Worm (Caenorhabditis elegans) whole organism, young adult: Measurements from ENCODE around the gene sec-15.

Experiments
- B0019.2 ChIP-seq: fragments of 200-800 bp; sonication (Bioruptor generic); conservative IDR thresholded peaks from 2 replicates; pipeline ENCODE4 v1.3.6; 2022; ENCODE audit warnings: missing genetic modification reagents, missing genetic modification characterization, missing compliant biosample characterization
- B0261.1 ChIP-seq: sonication (generic microtip); optimal IDR thresholded peaks from 2 replicates; lab custom pipeline; 2016; ENCODE audit warnings: mild to moderate bottlenecking, missing genetic modification characterization, moderate library complexity, missing compliant biosample characterization
- B0336.3 ChIP-seq: fragments of 200-800 bp; sonication (Bioruptor generic); IDR thresholded peaks from 2 replicates; pipeline ENCODE4 v1.3.6; 2022; ENCODE audit warnings: missing genetic modification characterization, missing compliant biosample characterization
- F10E7.11 ChIP-seq: sonication (generic microtip); optimal IDR thresholded peaks from 2 replicates; lab custom pipeline; 2017; ENCODE audit warnings: mild to moderate bottlenecking, missing genetic modification characterization, moderate library complexity, missing compliant biosample characterization
- K12H6.12 ChIP-seq: fragments of 200-800 bp; sonication (Bioruptor generic); optimal IDR thresholded peaks from 2 replicates; lab custom pipeline; 2018; ENCODE audit warnings: mild to moderate bottlenecking, missing genetic modification characterization, missing compliant biosample characterization
- Y53F4B.3 ChIP-seq: fragments of 200-800 bp; sonication (Bioruptor generic); IDR thresholded peaks from 2 replicates; pipeline ENCODE4 v1.3.6; 2022; ENCODE audit warnings: missing genetic modification reagents, missing genetic modification characterization, missing compliant biosample characterization
- Y53G8AR.9 ChIP-seq: fragments of 200-800 bp; sonication (Bioruptor generic); conservative IDR thresholded peaks from 2 replicates; pipeline ENCODE4 v1.3.6; 2022; ENCODE audit warnings: missing genetic modification reagents, missing genetic modification characterization, missing compliant biosample characterization
- Y56A3A.18 ChIP-seq: fragments of 200-800 bp; sonication (Bioruptor generic); IDR thresholded peaks from 2 replicates; pipeline ENCODE4 v1.3.6; 2022; ENCODE audit warnings: missing genetic modification reagents, missing genetic modification characterization, missing compliant biosample characterization
- Y79H2A.3 ChIP-seq: fragments of 200-800 bp; sonication (Bioruptor generic); conservative IDR thresholded peaks from 2 replicates; pipeline ENCODE4 v1.3.6; 2022; ENCODE audit warnings: missing genetic modification reagents, missing genetic modification characterization, missing compliant biosample characterization
- ama-1 ChIP-seq, 3 experiments: fragments of 150-350 bp in 1 of 3; sonication (generic microtip) in 2 of 3; optimal IDR thresholded peaks; 2 replicates each; lab custom pipeline; 2014 to 2018; ENCODE audit warnings: missing biosample characterization in 2 of 3, missing genetic modification characterization in 2 of 3, missing genetic modification reagents in 2 of 3
- bed-1 ChIP-seq: fragments of 200-800 bp; sonication (Bioruptor generic); IDR thresholded peaks from 2 replicates; pipeline ENCODE4 v1.3.6; 2022; ENCODE audit warnings: missing genetic modification reagents, missing genetic modification characterization, missing compliant biosample characterization
- cebp-1 ChIP-seq, 2 experiments: fragments of 200-800 bp in 1 of 2; sonication (Bioruptor generic) in 1 of 2; sonication (generic microtip) in 1 of 2; IDR thresholded peaks in 1 of 2; optimal IDR thresholded peaks in 1 of 2; 2 replicates each; pipeline versions ENCODE4 v1.3.6 to Lab custom; 2017 to 2022; ENCODE audit warnings: missing compliant biosample characterization in 2 of 2, missing genetic modification characterization in 2 of 2, mild to moderate bottlenecking in 1 of 2, missing genetic modification reagents in 1 of 2, moderate library complexity in 1 of 2
- cebp-2 ChIP-seq: fragments of 200-800 bp; sonication (Bioruptor generic); IDR thresholded peaks from 2 replicates; pipeline ENCODE4 v1.3.6; 2022; ENCODE audit warnings: missing genetic modification characterization, missing compliant biosample characterization
- ceh-27 ChIP-seq: fragments of 200-800 bp; sonication (Bioruptor generic); optimal IDR thresholded peaks from 2 replicates; lab custom pipeline; 2018; ENCODE audit warnings: mild to moderate bottlenecking, missing genetic modification characterization, moderate library complexity, missing compliant biosample characterization
- ceh-40 ChIP-seq: fragments of 200-800 bp; sonication (Bioruptor generic); IDR thresholded peaks from 2 replicates; pipeline ENCODE4 v1.3.6; 2022; ENCODE audit warnings: missing genetic modification characterization, missing compliant biosample characterization
- chd-7 ChIP-seq: sonication (generic microtip); optimal IDR thresholded peaks from 2 replicates; lab custom pipeline; 2016; ENCODE audit warnings: mild to moderate bottlenecking, missing genetic modification characterization, moderate library complexity, missing compliant biosample characterization
- die-1 ChIP-seq: sonication (generic microtip); optimal IDR thresholded peaks from 2 replicates; lab custom pipeline; 2016; ENCODE audit warnings: missing genotype, mild to moderate bottlenecking, missing genetic modification characterization, missing compliant biosample characterization
- dox-1 ChIP-seq: fragments of 200-800 bp; sonication (Bioruptor generic); IDR thresholded peaks from 2 replicates; pipeline ENCODE4 v1.3.6; 2022; ENCODE audit warnings: missing genetic modification reagents, missing genetic modification characterization, missing compliant biosample characterization
- efl-1 ChIP-seq: fragments of 150-350 bp; optimal IDR thresholded peaks from 2 replicates; lab custom pipeline; 2014; ENCODE audit warnings: missing biosample characterization, missing genetic modification reagents, missing genetic modification characterization
- ekl-4 ChIP-seq: fragments of 200-800 bp; sonication (Bioruptor generic); IDR thresholded peaks from 2 replicates; pipeline ENCODE4 v1.3.6; 2022; ENCODE audit warnings: missing genetic modification reagents, missing genetic modification characterization, missing compliant biosample characterization
- gei-17 ChIP-seq: fragments of 200-800 bp; sonication (Bioruptor generic); optimal IDR thresholded peaks from 2 replicates; lab custom pipeline; 2018; ENCODE audit warnings: mild to moderate bottlenecking, missing genetic modification characterization, missing compliant biosample characterization
- him-1 ChIP-seq: sonication (generic microtip); optimal IDR thresholded peaks from 2 replicates; lab custom pipeline; 2016; ENCODE audit warnings: missing genotype, missing genetic modification reagents, missing genetic modification characterization, missing compliant biosample characterization
- hmg-1.2 ChIP-seq: fragments of 200-800 bp; sonication (Bioruptor generic); IDR thresholded peaks from 2 replicates; pipeline ENCODE4 v1.3.6; 2022; ENCODE audit warnings: missing genetic modification reagents, missing genetic modification characterization, missing compliant biosample characterization
- lin-26 ChIP-seq: fragments of 200-800 bp; sonication (Bioruptor generic); IDR thresholded peaks from 2 replicates; pipeline ENCODE4 v1.3.6; 2022; ENCODE audit warnings: missing genetic modification reagents, missing genetic modification characterization, missing compliant biosample characterization
- lin-54 ChIP-seq: fragments of 200-800 bp; sonication (Bioruptor generic); optimal IDR thresholded peaks from 2 replicates; lab custom pipeline; 2018; ENCODE audit warnings: mild to moderate bottlenecking, missing genetic modification characterization, missing compliant biosample characterization
- madf-3 ChIP-seq: fragments of 200-800 bp; sonication (Bioruptor generic); IDR thresholded peaks from 2 replicates; pipeline ENCODE4 v1.3.6; 2022; ENCODE audit warnings: missing genetic modification reagents, missing genetic modification characterization, missing compliant biosample characterization
- madf-8 ChIP-seq: fragments of 200-800 bp; sonication (Bioruptor generic); conservative IDR thresholded peaks from 2 replicates; pipeline ENCODE4 v1.3.6; 2022; ENCODE audit warnings: missing genetic modification reagents, missing genetic modification characterization, missing compliant biosample characterization
- mcd-1 ChIP-seq: fragments of 200-800 bp; sonication (Bioruptor generic); IDR thresholded peaks from 2 replicates; pipeline ENCODE4 v1.3.6; 2022; ENCODE audit warnings: missing genetic modification reagents, missing genetic modification characterization, missing compliant biosample characterization
- mel-28 ChIP-seq: sonication (generic microtip); optimal IDR thresholded peaks from 2 replicates; lab custom pipeline; 2016; ENCODE audit warnings: borderline replicate concordance, mild to moderate bottlenecking, missing genetic modification characterization, missing compliant biosample characterization
- nhr-120 ChIP-seq: fragments of 200-800 bp; sonication (Bioruptor generic); IDR thresholded peaks from 2 replicates; pipeline ENCODE4 v1.3.6; 2022; ENCODE audit warnings: missing genetic modification characterization, missing compliant biosample characterization
- nhr-90 ChIP-seq: sonication (generic microtip); optimal IDR thresholded peaks from 2 replicates; lab custom pipeline; 2016; ENCODE audit warnings: missing genotype, mild to moderate bottlenecking, missing genetic modification characterization, missing compliant biosample characterization
- pbrm-1 ChIP-seq: fragments of 200-800 bp; sonication (Bioruptor generic); IDR thresholded peaks from 2 replicates; pipeline ENCODE4 v1.3.6; 2022; ENCODE audit warnings: missing genetic modification reagents, missing genetic modification characterization, missing compliant biosample characterization
- pha-4 ChIP-seq: fragments of 150-350 bp; sonication (generic microtip); optimal IDR thresholded peaks from 2 replicates; lab custom pipeline; 2014; ENCODE audit warnings: missing biosample characterization, missing genetic modification reagents, missing genetic modification characterization
- rec-8 ChIP-seq, 2 experiments: sonication (generic microtip); optimal IDR thresholded peaks; 2 replicates each; lab custom pipeline; 2016; ENCODE audit warnings: mild to moderate bottlenecking in 2 of 2, missing genetic modification characterization in 2 of 2, missing genetic modification reagents in 2 of 2, missing genotype in 2 of 2, missing biosample characterization in 1 of 2, missing compliant biosample characterization in 1 of 2, moderate library complexity in 1 of 2
- repo-1 ChIP-seq: sonication (generic microtip); optimal IDR thresholded peaks from 2 replicates; lab custom pipeline; 2017; ENCODE audit warnings: mild to moderate bottlenecking, missing genetic modification characterization, missing compliant biosample characterization
- rpc-1 ChIP-seq, 2 experiments: fragments of 150-350 bp in 1 of 2; sonication (generic microtip) in 1 of 2; optimal IDR thresholded peaks; 2 replicates each; lab custom pipeline; 2014 to 2018; ENCODE audit warnings: missing biosample characterization in 1 of 2, missing genetic modification characterization in 1 of 2, missing genetic modification reagents in 1 of 2, missing genotype in 1 of 2
- sdz-38 ChIP-seq: sonication (generic microtip); optimal IDR thresholded peaks from 2 replicates; lab custom pipeline; 2016; ENCODE audit warnings: missing genotype, missing genetic modification characterization, missing compliant biosample characterization
- snpc-1.1 ChIP-seq: sonication (generic microtip); optimal IDR thresholded peaks from 2 replicates; lab custom pipeline; 2017; ENCODE audit warnings: missing genetic modification characterization, mild to moderate bottlenecking, missing compliant biosample characterization, antibody characterized with exemption, moderate library complexity, missing genotype, missing genetic modification reagents; ENCODE audit not compliant: insufficient read depth
- snpc-4 ChIP-seq, 5 experiments: fragments of 150-350 bp in 1 of 5; sonication (generic microtip) in 4 of 5; optimal IDR thresholded peaks; 2 replicates each; lab custom pipeline; 2014 to 2018; ENCODE audit warnings: missing genetic modification characterization in 5 of 5, missing biosample characterization in 3 of 5, antibody characterized with exemption in 2 of 5, mild to moderate bottlenecking in 2 of 5, missing compliant biosample characterization in 2 of 5, missing genotype in 2 of 5, moderate library complexity in 2 of 5, missing genetic modification reagents in 1 of 5
- tbp1 ChIP-seq: fragments of 200-800 bp; sonication (Bioruptor generic); optimal IDR thresholded peaks from 2 replicates; lab custom pipeline; 2018; ENCODE audit warnings: mild to moderate bottlenecking, missing genetic modification characterization, missing compliant biosample characterization
- tbx-9 ChIP-seq: sonication (generic microtip); optimal IDR thresholded peaks from 2 replicates; lab custom pipeline; 2016; ENCODE audit warnings: borderline replicate concordance, missing genetic modification characterization, inconsistent platforms, missing compliant biosample characterization
- unc-130 ChIP-seq: sonication (generic microtip); optimal IDR thresholded peaks from 2 replicates; lab custom pipeline; 2016; ENCODE audit warnings: missing genetic modification reagents, missing genetic modification characterization, missing compliant biosample characterization
- ztf-18 ChIP-seq: sonication (generic microtip); optimal IDR thresholded peaks from 2 replicates; lab custom pipeline; 2016; ENCODE audit warnings: missing genotype, mild to moderate bottlenecking, missing genetic modification characterization, missing compliant biosample characterization

sec-15 gene

DNA sequence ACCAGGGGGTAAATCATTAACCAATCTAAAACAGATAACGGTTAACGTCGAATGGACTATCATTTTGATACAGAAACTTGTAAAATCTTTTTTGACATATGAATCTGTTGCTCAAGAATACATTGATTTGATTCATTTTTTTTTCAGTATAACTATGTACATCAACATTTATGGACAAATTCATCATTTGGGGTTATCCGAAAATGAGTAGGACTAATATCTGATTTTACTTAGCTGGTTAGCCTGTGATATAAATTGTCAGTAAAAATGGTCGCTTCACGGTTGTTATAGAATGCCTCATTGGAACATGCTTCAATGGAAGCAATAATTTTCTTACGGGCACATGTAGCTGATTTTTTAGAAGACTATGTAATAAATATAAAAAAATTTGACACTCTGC is 37.9 kb downstream of the sec-15 start:
- TF ChIP-seq sdz-38 (no peak), cebp-1 (GFP tag; IDR thresholded peaks at IDR 0.05; lab: Robert Waterston, UW) (no peak), cebp-1 (tag; optimal IDR thresholded peaks at IDR 0.05; lab: Kevin White, UChicago) (no peak), pbrm-1 (GFP tag; lab: Robert Waterston, UW) (no peak), pha-4 (tag; lab: Kevin White, UChicago) (no peak), ceh-40 (GFP tag; lab: Robert Waterston, UW) (no peak), dox-1 (GFP tag; lab: Robert Waterston, UW) (no peak), F10E7.11 (tag; lab: Kevin White, UChicago) (no peak), bed-1 (no peak)

DNA sequence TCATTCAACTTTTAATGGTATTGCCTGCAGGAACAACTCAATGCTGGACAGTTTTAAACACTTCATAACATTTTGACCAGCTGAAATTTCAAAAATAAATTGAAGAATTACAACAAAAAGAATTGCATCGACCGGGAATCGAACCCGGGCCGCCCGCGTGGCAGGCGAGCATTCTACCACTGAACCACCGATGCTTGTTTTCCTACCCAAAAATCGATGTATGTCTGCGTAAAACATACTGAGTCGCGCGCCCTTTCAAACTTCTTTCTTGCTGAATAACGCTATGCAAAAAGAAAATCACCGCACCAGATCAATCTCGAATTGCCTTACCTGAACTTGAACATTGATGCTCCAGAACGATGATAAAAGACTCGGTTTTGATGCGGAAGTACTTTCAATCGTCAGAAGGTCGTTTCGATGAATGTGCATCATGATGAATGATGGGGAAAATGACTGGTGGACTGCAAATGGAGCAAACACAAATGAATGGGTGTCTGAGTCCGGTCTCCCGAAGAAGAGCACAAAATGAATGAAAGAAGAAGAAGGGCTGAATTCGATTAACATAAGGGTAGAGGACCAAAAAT is 38.7 kb downstream of the sec-15 start, which contains the start of gene R04E5.7:
Gene R04E5.7 (minus strand): TSS at position 564 of the 584 bp plus-strand sequence.
- TF ChIP-seq ekl-4 (GFP tag; lab: Robert Waterston, UW) (peak; percentile 58), B0336.3 (GFP tag; lab: Robert Waterston, UW) (no peak), K12H6.12 (tag; lab: Kevin White, UChicago) (no peak), pbrm-1 (GFP tag; lab: Robert Waterston, UW) (peak; percentile 89), tbx-9 (tag; lab: Kevin White, UChicago) (no peak), efl-1 (GFP tag; lab: Kevin White, UChicago) (no peak), Y79H2A.3 (GFP tag; lab: Robert Waterston, UW) (no peak), chd-7 (peak; percentile 47), nhr-120 (GFP tag; lab: Robert Waterston, UW) (0 out of 2 replicates have a peak, but pooled peaks have one; percentile 41), repo-1 (no peak), ceh-27 (peak; percentile 63), ama-1 (optimal IDR thresholded peaks at IDR 0.05; lab: Kevin White, UChicago) (no peak), ama-1 (GFP tag; optimal IDR thresholded peaks at IDR 0.05; lab: Kevin White, UChicago) (peak in 1 of 2 experiments; percentile 23), rec-8 (tag; optimal IDR thresholded peaks at IDR 0.05; lab: Kevin White, UChicago) (peak in 1 of 2 experiments; percentile 1), die-1 (tag; lab: Kevin White, UChicago) (peak; percentile 4), mel-28 (tag; lab: Kevin White, UChicago) (no peak), him-1 (tag; lab: Kevin White, UChicago) (peak; percentile 65), B0261.1 (peak; percentile 74), unc-130 (GFP tag; lab: Kevin White, UChicago) (no peak), lin-54 (peak; percentile 7), Y53G8AR.9 (GFP tag; lab: Robert Waterston, UW) (no peak), cebp-1 (GFP tag; IDR thresholded peaks at IDR 0.05; lab: Robert Waterston, UW) (0 out of 2 replicates have a peak, but pooled peaks have one; percentile 38), cebp-1 (tag; optimal IDR thresholded peaks at IDR 0.05; lab: Kevin White, UChicago) (peak; percentile 37), snpc-4 (GFP tag; optimal IDR thresholded peaks at IDR 0.05; lab: Kevin White, UChicago) (peak; percentile 45), snpc-4 (tag; optimal IDR thresholded peaks at IDR 0.05; lab: Kevin White, UChicago) (peak in 2 of 4 experiments; percentile 7 to 55), gei-17 (GFP tag; lab: Kevin White, UChicago) (no peak), ztf-18 (peak; percentile 26), cebp-2 (no peak), lin-26 (GFP tag; lab: Robert Waterston, UW) (peak; percentile 78), Y56A3A.18 (no peak), F10E7.11 (tag; lab: Kevin White, UChicago) (no peak), madf-3 (GFP tag; lab: Robert Waterston, UW) (0 out of 2 replicates have a peak, but pooled peaks have one; percentile 17), mcd-1 (GFP tag; lab: Robert Waterston, UW) (peak; percentile 44; the same call in 1 of the 2 replicates), Y53F4B.3 (GFP tag; lab: Robert Waterston, UW) (no peak), nhr-90 (tag; lab: Kevin White, UChicago) (peak; percentile 34), tbp1 (GFP tag; lab: Kevin White, UChicago) (peak; percentile 89), rpc-1 (optimal IDR thresholded peaks at IDR 0.05; lab: Kevin White, UChicago) (peak; percentile 73), rpc-1 (tag; optimal IDR thresholded peaks at IDR 0.05; lab: Kevin White, UChicago) (peak; percentile 79), snpc-1.1 (tag; lab: Kevin White, UChicago) (peak; percentile 9), B0019.2 (no peak), madf-8 (GFP tag; lab: Robert Waterston, UW) (no peak), hmg-1.2 (GFP tag; lab: Robert Waterston, UW) (peak; percentile 64)
